Worm (Caenorhabditis elegans) whole organism, dauer: ENCODE data around the gene F54D12.10.

Experiments
- unc-62 ChIP-seq: sonication (generic microtip); optimal IDR thresholded peaks from 2 replicates; lab custom pipeline; 2017; ENCODE audit warnings: missing biosample characterization, missing genetic modification reagents, missing genetic modification characterization

F54D12.10 gene

ce11 chrII:1378259-1378658, at the start of gene F54D12.10:
F54D12.10 (minus strand) TSS chrII:1378359.
- TF ChIP-seq unc-62 (GFP tag; lab: Kevin White, UChicago): no peak

ce11 chrII:1423660-1424059, 45.5 kb upstream of the F54D12.10 start, which contains the start of gene Y51H7C.10:
Y51H7C.10 (minus strand) TSS chrII:1423760.
- no peak for TF ChIP-seq unc-62 (GFP tag; lab: Kevin White, UChicago)

- no peak for TF ChIP-seq unc-62 (GFP tag; lab: Kevin White, UChicago)
Measured at ce11 chrII:1420806-1421463, 42.8 kb upstream of the F54D12.10 start.

ce11 chrII:1419994-1420393, 41.8 kb upstream of the F54D12.10 start:
- no peak for TF ChIP-seq unc-62 (GFP tag; lab: Kevin White, UChicago)

ce11 chrII:1412359-1412907, 34.3 kb upstream of the F54D12.10 start, which contains the start of gene alkb-1:
alkb-1 (plus strand) TSS chrII:1412409.
- no peak for TF ChIP-seq unc-62 (GFP tag; lab: Kevin White, UChicago)

- no peak for TF ChIP-seq unc-62 (GFP tag; lab: Kevin White, UChicago)
Measured at ce11 chrII:1411372-1411771, 33.2 kb upstream of the F54D12.10 start, which contains the start of gene Y51H7C.9. Y51H7C.9 (minus strand) TSS chrII:1411472.

- no peak for TF ChIP-seq unc-62 (GFP tag; lab: Kevin White, UChicago)
Measured at ce11 chrII:1403056-1403455, 24.9 kb upstream of the F54D12.10 start, which contains the start of the genes Y51H7C.41 and cogc-4. Y51H7C.41 (plus strand) TSS chrII:1403321. cogc-4 (plus strand) TSS chrII:1403441.

ce11 chrII:1402167-1402619, 24.0 kb upstream of the F54D12.10 start, which contains the start of gene Y51H7C.7:
Y51H7C.7 (plus strand) TSS chrII:1402569.
- TF ChIP-seq unc-62 (GFP tag; lab: Kevin White, UChicago): no peak

ce11 chrII:1401474-1401873, 23.3 kb upstream of the F54D12.10 start, which contains the start of gene Y51H7C.8:
Y51H7C.8 (plus strand) TSS chrII:1401774.
- TF ChIP-seq unc-62 (GFP tag; lab: Kevin White, UChicago): no peak

- TF ChIP-seq unc-62 (GFP tag; lab: Kevin White, UChicago): no peak
Measured at ce11 chrII:1400105-1400504, 21.9 kb upstream of the F54D12.10 start, which contains the start of gene F54D12.1. F54D12.1 (plus strand) TSS chrII:1400405.

ce11 chrII:1398396-1398795, 20.2 kb upstream of the F54D12.10 start, which contains the start of gene F54D12.2:
F54D12.2 (plus strand) TSS chrII:1398696.
- TF ChIP-seq unc-62 (GFP tag; lab: Kevin White, UChicago): no peak

ce11 chrII:1397703-1398102, 19.5 kb upstream of the F54D12.10 start, which contains the start of gene F54D12.8:
F54D12.8 (minus strand) TSS chrII:1398038.
- no peak for TF ChIP-seq unc-62 (GFP tag; lab: Kevin White, UChicago)

- no peak for TF ChIP-seq unc-62 (GFP tag; lab: Kevin White, UChicago)
Measured at ce11 chrII:1386478-1386877, 8.3 kb upstream of the F54D12.10 start, which contains the start of gene aat-7. aat-7 (plus strand) TSS chrII:1386870.

- no peak for TF ChIP-seq unc-62 (GFP tag; lab: Kevin White, UChicago)
Measured at ce11 chrII:1385280-1385679, 7.1 kb upstream of the F54D12.10 start, which contains the start of gene F54D12.7. F54D12.7 (minus strand) TSS chrII:1385380.

- TF ChIP-seq unc-62 (GFP tag; lab: Kevin White, UChicago): no peak
Measured at ce11 chrII:1381618-1382017, 3.5 kb upstream of the F54D12.10 start, which contains the start of gene F54D12.9. F54D12.9 (minus strand) TSS chrII:1381718.

- TF ChIP-seq unc-62 (GFP tag; lab: Kevin White, UChicago): no peak
Measured at ce11 chrII:1376795-1377194, 1.4 kb downstream of the F54D12.10 start.
